Fruit fly (Drosophila melanogaster) ovary, adult (tissue): ENCODE measurements around the gene CG3939.

ENCODE experiments used
- CG17801 ChIP-seq: fragments of 200-800 bp; optimal IDR thresholded peaks from 2 replicates; lab custom pipeline; 2019; ENCODE audit warnings: missing biosample characterization, mild to moderate bottlenecking, missing genetic modification characterization, moderate library complexity; ENCODE audit not compliant: partially characterized antibody

CG3939 gene

dm6 chrX:3189155-3189554, 14.3 kb downstream of the CG3939 start:
- TF ChIP-seq CG17801 (GFP tag; lab: Kevin White, UChicago) = no peak

- TF ChIP-seq CG17801 (GFP tag; lab: Kevin White, UChicago) = no peak
Observed at dm6 chrX:3189723-3190122, 14.9 kb downstream of the CG3939 start.

- TF ChIP-seq CG17801 (GFP tag; lab: Kevin White, UChicago) = no peak
Observed at dm6 chrX:3190837-3191458, 16.1 kb downstream of the CG3939 start.

- TF ChIP-seq CG17801 (GFP tag; lab: Kevin White, UChicago) = no peak
Observed at dm6 chrX:3192301-3192700, 17.5 kb downstream of the CG3939 start.

dm6 chrX:3193774-3194173, 19.0 kb downstream of the CG3939 start:
- TF ChIP-seq CG17801 (GFP tag; lab: Kevin White, UChicago) = no peak

- no peak for TF ChIP-seq CG17801 (GFP tag; lab: Kevin White, UChicago)
Observed at dm6 chrX:3205887-3206794, 31.3 kb downstream of the CG3939 start.
